Worm (Caenorhabditis elegans) whole organism, L3 larva: ENCODE measurements around the gene rps-3.

Source experiments
- R02D3.7 ChIP-seq: fragments of 150-350 bp; optimal IDR thresholded peaks from 2 replicates; lab custom pipeline; 2014; ENCODE audit warnings: missing biosample characterization, missing genetic modification characterization
- ZK546.5 ChIP-seq: sonication (generic microtip); optimal IDR thresholded peaks from 2 replicates; lab custom pipeline; 2017; ENCODE audit warnings: missing biosample characterization, missing genetic modification characterization
- aly-2 ChIP-seq: fragments of 150-350 bp; optimal IDR thresholded peaks from 2 replicates; lab custom pipeline; 2014; ENCODE audit warnings: missing biosample characterization, missing genetic modification characterization
- ceh-16 ChIP-seq: sonication (generic microtip); optimal IDR thresholded peaks from 2 replicates; lab custom pipeline; 2017; ENCODE audit warnings: missing biosample characterization, missing genetic modification characterization
- ceh-28 ChIP-seq: fragments of 150-350 bp; optimal IDR thresholded peaks from 2 replicates; lab custom pipeline; 2014; ENCODE audit warnings: missing biosample characterization, missing genetic modification reagents, missing genetic modification characterization
- ceh-82 ChIP-seq: fragments of 150-350 bp; optimal IDR thresholded peaks from 2 replicates; lab custom pipeline; 2014; ENCODE audit warnings: missing biosample characterization, missing genetic modification characterization
- egl-27 ChIP-seq: sonication (generic microtip); optimal IDR thresholded peaks from 4 replicates; lab custom pipeline; 2017; ENCODE audit warnings: missing biosample characterization, missing genetic modification reagents, missing genetic modification characterization
- egl-5 ChIP-seq: fragments of 150-350 bp; optimal IDR thresholded peaks from 2 replicates; lab custom pipeline; 2017; ENCODE audit warnings: missing biosample characterization, missing genetic modification reagents, missing genetic modification characterization, inconsistent platforms
- elt-1 ChIP-seq: fragments of 150-350 bp; optimal IDR thresholded peaks from 2 replicates; lab custom pipeline; 2014; ENCODE audit warnings: missing biosample characterization, missing genetic modification characterization
- elt-2 ChIP-seq: sonication (generic microtip); optimal IDR thresholded peaks from 2 replicates; lab custom pipeline; 2016; ENCODE audit warnings: missing genetic modification reagents, mild to moderate bottlenecking, missing genetic modification characterization, missing compliant biosample characterization
- elt-3 ChIP-seq, 3 experiments: fragments of 150-350 bp in 1 of 3; sonication (generic microtip) in 2 of 3; optimal IDR thresholded peaks; 2 replicates in 2 of 3; 4 replicates in 1 of 3; lab custom pipeline; 2014 to 2017; ENCODE audit warnings: missing biosample characterization in 3 of 3, missing genetic modification characterization in 3 of 3
- eor-1 ChIP-seq, 2 experiments: fragments of 150-350 bp; optimal IDR thresholded peaks; 2 replicates each; lab custom pipeline; 2014 to 2018; ENCODE audit warnings: missing biosample characterization in 2 of 2, missing genetic modification characterization in 2 of 2
- fkh-10 ChIP-seq: sonication (generic microtip); optimal IDR thresholded peaks from 2 replicates; lab custom pipeline; 2017; ENCODE audit warnings: missing biosample characterization, missing genetic modification reagents, missing genetic modification characterization
- fkh-2 ChIP-seq: fragments of 150-350 bp; optimal IDR thresholded peaks from 2 replicates; lab custom pipeline; 2014; ENCODE audit warnings: missing biosample characterization, missing genetic modification reagents, missing genetic modification characterization
- fos-1 ChIP-seq: fragments of 150-350 bp; optimal IDR thresholded peaks from 2 replicates; lab custom pipeline; 2014; ENCODE audit warnings: missing biosample characterization, missing genetic modification characterization
- hmg-11 ChIP-seq: sonication (generic microtip); optimal IDR thresholded peaks from 2 replicates; lab custom pipeline; 2016; ENCODE audit warnings: missing genetic modification characterization, missing compliant biosample characterization
- lin-15B ChIP-seq: fragments of 150-350 bp; optimal IDR thresholded peaks from 2 replicates; lab custom pipeline; 2014; ENCODE audit warnings: missing biosample characterization, missing genetic modification characterization
- lin-39 ChIP-seq: fragments of 150-350 bp; optimal IDR thresholded peaks from 2 replicates; lab custom pipeline; 2018; ENCODE audit warnings: missing biosample characterization, missing genetic modification reagents, missing genetic modification characterization
- lsy-12 ChIP-seq: sonication (generic microtip); optimal IDR thresholded peaks from 2 replicates; lab custom pipeline; 2016; ENCODE audit warnings: mild to moderate bottlenecking, missing genetic modification characterization, missing compliant biosample characterization
- mdl-1 ChIP-seq: fragments of 150-350 bp; optimal IDR thresholded peaks from 2 replicates; lab custom pipeline; 2014; ENCODE audit warnings: missing biosample characterization, missing genetic modification characterization
- mml-1 ChIP-seq: fragments of 150-350 bp; sonication (generic microtip); optimal IDR thresholded peaks from 3 replicates; lab custom pipeline; 2014; ENCODE audit warnings: missing biosample characterization, missing genetic modification characterization
- nfya-1 ChIP-seq: sonication (generic microtip); optimal IDR thresholded peaks from 2 replicates; lab custom pipeline; 2017; ENCODE audit warnings: missing genetic modification characterization, mild to moderate bottlenecking, missing compliant biosample characterization, antibody characterized with exemption, moderate library complexity; ENCODE audit not compliant: insufficient read depth
- nhr-28 ChIP-seq: fragments of 150-350 bp; optimal IDR thresholded peaks from 2 replicates; lab custom pipeline; 2014; ENCODE audit warnings: missing biosample characterization, missing genetic modification characterization
- nhr-67 ChIP-seq: fragments of 150-350 bp; optimal IDR thresholded peaks from 2 replicates; lab custom pipeline; 2014; ENCODE audit warnings: missing biosample characterization, missing genetic modification characterization
- nhr-77 ChIP-seq: fragments of 150-350 bp; optimal IDR thresholded peaks from 2 replicates; lab custom pipeline; 2014; ENCODE audit warnings: missing biosample characterization, missing genetic modification characterization
- sea-2 ChIP-seq: fragments of 150-350 bp; sonication (generic microtip); optimal IDR thresholded peaks from 4 replicates; lab custom pipeline; 2014; ENCODE audit warnings: missing biosample characterization, missing genetic modification reagents, missing genetic modification characterization
- skn-1 ChIP-seq: fragments of 150-350 bp; optimal IDR thresholded peaks from 2 replicates; lab custom pipeline; 2014; ENCODE audit warnings: missing biosample characterization, missing genetic modification characterization
- snpc-4 ChIP-seq: fragments of 150-350 bp; optimal IDR thresholded peaks from 2 replicates; lab custom pipeline; 2014; ENCODE audit warnings: missing biosample characterization, missing genetic modification characterization
- unc-39 ChIP-seq: sonication (generic microtip); optimal IDR thresholded peaks from 4 replicates; lab custom pipeline; 2017; ENCODE audit warnings: missing biosample characterization, missing genetic modification characterization
- zag-1 ChIP-seq: fragments of 150-350 bp; optimal IDR thresholded peaks from 2 replicates; lab custom pipeline; 2014; ENCODE audit warnings: missing biosample characterization, missing genetic modification characterization
- ztf-4 ChIP-seq: fragments of 150-350 bp; optimal IDR thresholded peaks from 2 replicates; lab custom pipeline; 2014; ENCODE audit warnings: missing biosample characterization, missing genetic modification characterization

Gene rps-3

DNA sequence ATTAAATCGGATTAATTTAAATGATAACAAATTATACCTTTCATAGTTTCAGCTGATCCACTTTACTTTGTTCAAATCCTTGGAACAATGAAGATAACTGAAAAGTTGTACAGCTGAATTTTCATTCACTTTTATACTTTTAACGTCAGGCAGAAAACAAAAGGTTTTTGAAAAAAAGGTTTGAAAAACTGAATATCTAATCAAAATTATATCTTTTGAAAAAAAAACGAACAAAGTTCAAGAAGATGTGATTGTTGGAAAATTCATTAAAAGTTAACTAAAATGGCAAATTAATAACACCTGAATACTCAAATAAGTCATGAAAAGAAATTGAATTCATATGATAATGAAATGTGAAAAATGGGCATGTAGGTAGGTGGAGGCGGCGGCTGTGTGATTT, 30.0 kb downstream of the rps-3 start, which contains the start of gene T12A2.21:
Gene T12A2.21, minus strand, starts transcription at position 101 of the 400 bp plus-strand sequence.
- TF ChIP-seq nhr-67 (no peak), elt-1 (tag; lab: Kevin White, UChicago) (no peak), lsy-12 (no peak), aly-2 (tag; lab: Kevin White, UChicago) (no peak), egl-27 (tag; lab: Kevin White, UChicago) (no peak), ceh-28 (no peak), fkh-10 (GFP tag; lab: Kevin White, UChicago) (no peak), R02D3.7 (tag; lab: Kevin White, UChicago) (no peak), lin-15B (no peak), ztf-4 (no peak), nhr-77 (tag; lab: Kevin White, UChicago) (no peak), elt-3 (tag; optimal IDR thresholded peaks at IDR 0.05; lab: Kevin White, UChicago) (no peak)

DNA sequence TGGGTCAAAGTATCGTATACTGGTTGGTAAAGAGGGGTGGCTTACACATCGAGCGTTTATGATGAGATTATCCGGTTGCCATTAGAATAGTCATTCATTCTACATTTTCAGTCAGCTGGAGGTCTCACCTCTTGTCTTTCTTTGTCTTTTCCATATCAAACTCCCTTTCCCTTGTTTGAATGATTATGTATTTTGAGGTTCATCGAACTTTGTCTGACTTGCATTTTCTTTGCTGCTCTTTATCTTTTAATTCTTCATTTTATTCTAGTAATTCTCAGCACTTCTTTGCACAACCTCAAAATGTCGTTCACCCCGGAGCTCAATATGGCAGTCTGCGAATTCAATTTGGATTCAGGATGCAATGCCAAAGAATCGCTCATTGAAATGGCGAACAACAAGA, 33.9 kb downstream of the rps-3 start, which contains the start of gene T12A2.3:
Gene T12A2.3, plus strand, starts transcription at position 301 of the 400 bp plus-strand sequence.
- TF ChIP-seq unc-39 (no peak), nhr-77 (tag; lab: Kevin White, UChicago) (no peak), R02D3.7 (tag; lab: Kevin White, UChicago) (no peak)
- TF ChIP-seq, all 47 proteins: peak for 0

DNA sequence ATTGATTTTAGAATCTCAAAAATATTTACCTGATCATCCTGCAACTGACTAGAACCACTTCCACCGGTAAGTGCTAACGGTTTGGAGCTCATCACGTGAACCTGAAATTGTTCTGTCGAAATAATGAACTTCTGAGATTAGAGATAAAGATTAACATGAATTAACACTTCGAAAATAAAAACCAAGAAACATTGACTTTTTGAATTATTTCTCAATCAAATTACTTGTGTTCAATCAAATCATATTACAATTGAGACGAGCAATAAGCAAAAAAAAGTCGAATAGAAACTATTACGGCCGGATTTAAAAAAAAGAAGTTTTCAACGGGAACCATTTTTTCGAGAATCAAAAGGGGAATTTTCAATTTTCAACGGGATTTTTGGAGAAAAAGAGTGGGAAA, 39.1 kb downstream of the rps-3 start, which contains the start of gene bcas-2:
Gene bcas-2, minus strand, starts transcription at position 101 of the 400 bp plus-strand sequence.
- TF ChIP-seq eor-1 (tag; optimal IDR thresholded peaks at IDR 0.05; lab: Kevin White, UChicago) (no peak), elt-3 (tag; optimal IDR thresholded peaks at IDR 0.05; lab: Kevin White, UChicago) (no peak), skn-1 (tag; lab: Kevin White, UChicago) (no peak), snpc-4 (tag; lab: Kevin White, UChicago) (no peak), ZK546.5 (tag; lab: Kevin White, UChicago) (no peak), hmg-11 (tag; lab: Kevin White, UChicago) (no peak), R02D3.7 (tag; lab: Kevin White, UChicago) (no peak), ceh-28 (no peak), aly-2 (tag; lab: Kevin White, UChicago) (no peak), fkh-10 (GFP tag; lab: Kevin White, UChicago) (no peak)

DNA sequence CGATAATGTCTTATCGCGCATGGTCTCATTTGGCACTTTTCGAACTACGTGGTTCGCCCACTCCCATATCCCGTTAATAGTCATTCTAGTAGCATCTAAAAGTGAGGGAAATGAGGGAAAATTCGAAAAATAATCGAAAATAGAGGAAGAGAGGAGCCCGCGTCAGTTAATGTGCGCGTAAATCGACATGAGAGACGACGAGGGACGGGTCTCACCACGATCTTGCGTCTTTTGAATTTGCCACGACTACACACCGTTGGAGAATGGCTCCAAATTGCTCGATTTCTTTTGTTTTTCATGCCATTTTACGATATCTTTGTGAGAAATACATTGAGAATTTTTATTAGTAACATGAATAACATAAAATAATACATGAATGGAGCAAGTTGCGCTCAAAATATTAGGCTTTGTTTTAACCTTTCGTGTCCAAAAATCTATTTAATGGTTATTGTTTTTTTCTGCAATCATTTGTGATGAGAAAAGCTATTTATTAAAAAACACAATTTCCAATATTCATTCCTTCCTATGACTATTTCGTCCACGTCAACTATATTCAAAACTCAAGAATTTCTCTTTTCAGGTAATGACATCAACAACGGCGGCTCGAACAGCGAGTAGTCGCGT, 41.6 kb downstream of the rps-3 start, which contains the start of the genes gen-1 and stt-3:
Gene gen-1, minus strand, starts transcription at position 95 of the 624 bp plus-strand sequence.
Gene stt-3, plus strand, starts transcription at position 574 of the 624 bp plus-strand sequence.
- TF ChIP-seq R02D3.7 (tag; lab: Kevin White, UChicago) (peak; percentile 80), nfya-1 (tag; lab: Kevin White, UChicago) (no peak), elt-2 (tag; lab: Kevin White, UChicago) (peak; percentile 12), fkh-10 (GFP tag; lab: Kevin White, UChicago) (no peak), ceh-16 (tag; lab: Kevin White, UChicago) (no peak), fos-1 (no peak), lin-15B (peak; percentile 62), ceh-82 (tag; lab: Kevin White, UChicago) (no peak), lin-39 (peak; percentile 69)

DNA sequence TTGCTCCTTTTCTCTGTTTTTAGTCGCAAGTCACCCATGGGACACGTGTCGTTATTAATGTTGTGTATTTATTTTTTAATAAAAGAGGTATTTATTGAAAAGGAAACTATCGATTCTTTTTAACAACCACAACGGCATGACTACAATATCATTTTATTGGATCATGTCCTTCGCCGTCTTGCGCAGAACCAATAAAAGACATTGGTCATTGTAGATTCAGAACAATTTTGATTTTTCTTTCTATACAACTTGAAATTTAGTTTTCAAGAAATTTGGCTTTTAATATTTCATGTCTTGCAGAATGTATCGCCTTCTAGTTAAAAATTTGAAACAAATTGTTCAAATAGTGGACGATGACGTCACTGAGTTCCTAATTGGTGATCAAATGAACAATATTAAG, 44.9 kb downstream of the rps-3 start, which contains the start of gene amdh-1:
Gene amdh-1, plus strand, starts transcription at position 301 of the 400 bp plus-strand sequence.
- no peak for TF ChIP-seq nhr-28 (tag; lab: Kevin White, UChicago)

DNA sequence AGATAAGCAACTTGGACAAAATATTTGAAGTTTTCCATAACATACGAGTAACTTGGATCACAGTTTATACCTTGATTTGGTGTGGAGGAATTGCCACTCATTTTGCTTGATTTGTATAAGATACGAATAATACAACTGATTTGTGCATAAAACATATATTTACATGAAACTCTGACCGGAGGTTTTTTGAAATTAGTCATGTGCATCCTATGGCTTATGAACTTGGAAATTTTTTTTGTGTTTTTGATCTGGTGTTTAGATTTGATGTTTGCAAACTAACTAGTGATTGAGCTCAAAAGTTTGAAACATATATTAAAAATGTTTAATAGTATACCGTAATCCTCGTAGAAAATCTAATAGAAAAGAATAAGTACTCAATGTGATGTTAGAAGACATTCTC, 48.1 kb downstream of the rps-3 start, which contains the start of gene srg-8:
Gene srg-8, minus strand, starts transcription at position 101 of the 400 bp plus-strand sequence.
- TF ChIP-seq mml-1 (tag; lab: Kevin White, UChicago), result no peak
- no peak for TF ChIP-seq hmg-11 (tag; lab: Kevin White, UChicago)
- TF ChIP-seq egl-5 (tag; lab: Kevin White, UChicago), result no peak
- TF ChIP-seq zag-1 (tag; lab: Kevin White, UChicago), result no peak
- no peak for TF ChIP-seq ZK546.5 (tag; lab: Kevin White, UChicago)
- TF ChIP-seq mdl-1 (tag; lab: Kevin White, UChicago), result no peak
- TF ChIP-seq elt-2 (tag; lab: Kevin White, UChicago), result no peak
- no peak for TF ChIP-seq unc-39
- no peak for TF ChIP-seq sea-2
- TF ChIP-seq R02D3.7 (tag; lab: Kevin White, UChicago), result no peak
- TF ChIP-seq fkh-2 (tag; lab: Kevin White, UChicago), result no peak
